Worm (Caenorhabditis elegans) whole organism, L3 larva: ENCODE data around the gene T20D3.5.

ENCODE experiments used
- egl-27 ChIP-seq: sonication (generic microtip); optimal IDR thresholded peaks from 4 replicates; lab custom pipeline; 2017; ENCODE audit warnings: missing biosample characterization, missing genetic modification reagents, missing genetic modification characterization
- elt-1 ChIP-seq: fragments of 150-350 bp; optimal IDR thresholded peaks from 2 replicates; lab custom pipeline; 2014; ENCODE audit warnings: missing biosample characterization, missing genetic modification characterization

DNA sequence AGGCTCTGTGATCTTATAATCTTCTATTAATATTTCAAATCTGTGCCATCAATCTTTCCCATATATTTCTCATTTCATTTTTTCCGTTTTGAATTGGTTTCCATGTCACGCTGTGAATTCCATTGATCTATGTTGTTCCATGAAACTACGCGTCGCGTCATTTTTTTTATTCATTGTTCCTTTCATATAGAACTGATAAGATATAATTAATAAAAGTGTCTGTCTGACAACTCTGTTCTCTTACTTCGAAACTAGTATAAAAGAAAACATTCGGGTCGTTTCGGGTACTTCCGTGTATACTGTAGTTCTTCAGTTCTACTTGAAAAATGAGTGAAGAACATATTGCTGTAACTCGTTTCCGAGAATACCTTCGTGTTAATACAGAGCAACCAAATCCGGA is 37.7 kb downstream of the T20D3.5 start, which contains the start of gene C10C5.3:
- TF ChIP-seq elt-1 (no peak), egl-27 (tag; lab: Kevin White, UChicago) (no peak)
